Worm (Caenorhabditis elegans) whole organism, midembryonic: ENCODE data around the gene nhr-168.

Experiments
- cog-1 ChIP-seq: sonication (generic microtip); optimal IDR thresholded peaks from 2 replicates; lab custom pipeline; 2016; ENCODE audit warnings: missing genetic modification characterization, missing compliant biosample characterization
- flt-1 ChIP-seq: fragments of 200-800 bp; sonication (Bioruptor generic); IDR thresholded peaks from 2 replicates; pipeline ENCODE4 v1.3.6; 2022; ENCODE audit warnings: missing genetic modification characterization, missing compliant biosample characterization
- ztf-23 ChIP-seq: fragments of 200-800 bp; sonication (Bioruptor generic); IDR thresholded peaks from 2 replicates; pipeline ENCODE4 v1.3.6; 2022; ENCODE audit warnings: missing genetic modification reagents, missing genetic modification characterization, missing compliant biosample characterization

- TF ChIP-seq cog-1 (tag; lab: Kevin White, UChicago) = no peak
- no peak for TF ChIP-seq flt-1
- no peak for TF ChIP-seq ztf-23 (GFP tag; lab: Robert Waterston, UW)
These were observed 2.3 kb upstream of the nhr-168 start, which contains the start of gene C50B6.9 for ce11 chrV:13335883-13336419.
